Worm (Caenorhabditis elegans) whole organism, young adult: ENCODE results near the gene alfa-1.

Experiments
- B0261.1 ChIP-seq: sonication (generic microtip); optimal IDR thresholded peaks from 2 replicates; lab custom pipeline; 2016; ENCODE audit warnings: mild to moderate bottlenecking, missing genetic modification characterization, moderate library complexity, missing compliant biosample characterization
- B0336.3 ChIP-seq: fragments of 200-800 bp; sonication (Bioruptor generic); IDR thresholded peaks from 2 replicates; pipeline ENCODE4 v1.3.6; 2022; ENCODE audit warnings: missing genetic modification characterization, missing compliant biosample characterization
- F22D6.2 ChIP-seq: sonication (generic microtip); optimal IDR thresholded peaks from 2 replicates; lab custom pipeline; 2016; ENCODE audit warnings: mild to moderate bottlenecking, missing genetic modification characterization, missing compliant biosample characterization
- F23B12.7 ChIP-seq: sonication (generic microtip); optimal IDR thresholded peaks from 2 replicates; lab custom pipeline; 2017; ENCODE audit warnings: missing genetic modification characterization, mild to moderate bottlenecking, missing compliant biosample characterization, antibody characterized with exemption, moderate library complexity; ENCODE audit not compliant: insufficient read depth
- F33H1.4 ChIP-seq: fragments of 200-800 bp; sonication (Bioruptor generic); IDR thresholded peaks from 2 replicates; pipeline ENCODE4 v1.3.6; 2022; ENCODE audit warnings: missing genetic modification reagents, missing genetic modification characterization, missing compliant biosample characterization
- F52B5.7 ChIP-seq: sonication (generic microtip); optimal IDR thresholded peaks from 2 replicates; lab custom pipeline; 2016; ENCODE audit warnings: mild to moderate bottlenecking, missing genetic modification characterization, missing compliant biosample characterization
- T07F8.4 ChIP-seq: sonication (generic microtip); optimal IDR thresholded peaks from 2 replicates; lab custom pipeline; 2016; ENCODE audit warnings: mild to moderate bottlenecking, missing genetic modification characterization, moderate library complexity, missing compliant biosample characterization
- T26A5.8 ChIP-seq: sonication (generic microtip); optimal IDR thresholded peaks from 2 replicates; lab custom pipeline; 2016; ENCODE audit warnings: missing genetic modification characterization, missing compliant biosample characterization
- Y53G8AR.9 ChIP-seq: fragments of 200-800 bp; sonication (Bioruptor generic); conservative IDR thresholded peaks from 2 replicates; pipeline ENCODE4 v1.3.6; 2022; ENCODE audit warnings: missing genetic modification reagents, missing genetic modification characterization, missing compliant biosample characterization
- ZK185.1 ChIP-seq: sonication (generic microtip); optimal IDR thresholded peaks from 2 replicates; lab custom pipeline; 2016; ENCODE audit warnings: mild to moderate bottlenecking, missing genetic modification characterization, missing compliant biosample characterization; ENCODE audit not compliant: poor library complexity, severe bottlenecking
- ama-1 ChIP-seq, 3 experiments: fragments of 150-350 bp in 1 of 3; sonication (generic microtip) in 2 of 3; optimal IDR thresholded peaks; 2 replicates each; lab custom pipeline; 2014 to 2018; ENCODE audit warnings: missing biosample characterization in 2 of 3, missing genetic modification characterization in 2 of 3, missing genetic modification reagents in 2 of 3
- attf-5 ChIP-seq: fragments of 200-800 bp; sonication (Bioruptor generic); optimal IDR thresholded peaks from 2 replicates; lab custom pipeline; 2018; ENCODE audit warnings: mild to moderate bottlenecking, missing genetic modification characterization, missing compliant biosample characterization
- cebp-1 ChIP-seq, 2 experiments: fragments of 200-800 bp in 1 of 2; sonication (Bioruptor generic) in 1 of 2; sonication (generic microtip) in 1 of 2; IDR thresholded peaks in 1 of 2; optimal IDR thresholded peaks in 1 of 2; 2 replicates each; pipeline versions ENCODE4 v1.3.6 to Lab custom; 2017 to 2022; ENCODE audit warnings: missing compliant biosample characterization in 2 of 2, missing genetic modification characterization in 2 of 2, mild to moderate bottlenecking in 1 of 2, missing genetic modification reagents in 1 of 2, moderate library complexity in 1 of 2
- ceh-100 ChIP-seq: fragments of 200-800 bp; sonication (Bioruptor generic); IDR thresholded peaks from 2 replicates; pipeline ENCODE4 v1.3.6; 2022; ENCODE audit warnings: missing genetic modification reagents, missing genetic modification characterization, missing compliant biosample characterization
- ceh-27 ChIP-seq: fragments of 200-800 bp; sonication (Bioruptor generic); optimal IDR thresholded peaks from 2 replicates; lab custom pipeline; 2018; ENCODE audit warnings: mild to moderate bottlenecking, missing genetic modification characterization, moderate library complexity, missing compliant biosample characterization
- chd-7 ChIP-seq: sonication (generic microtip); optimal IDR thresholded peaks from 2 replicates; lab custom pipeline; 2016; ENCODE audit warnings: mild to moderate bottlenecking, missing genetic modification characterization, moderate library complexity, missing compliant biosample characterization
- dox-1 ChIP-seq: fragments of 200-800 bp; sonication (Bioruptor generic); IDR thresholded peaks from 2 replicates; pipeline ENCODE4 v1.3.6; 2022; ENCODE audit warnings: missing genetic modification reagents, missing genetic modification characterization, missing compliant biosample characterization
- ets-4 ChIP-seq: fragments of 200-800 bp; sonication (Bioruptor generic); optimal IDR thresholded peaks from 2 replicates; lab custom pipeline; 2018; ENCODE audit warnings: mild to moderate bottlenecking, missing genetic modification characterization, missing compliant biosample characterization
- hlh-12 ChIP-seq: sonication (generic microtip); optimal IDR thresholded peaks from 2 replicates; lab custom pipeline; 2016; ENCODE audit warnings: missing genetic modification characterization, missing compliant biosample characterization
- hmg-1.2 ChIP-seq: fragments of 200-800 bp; sonication (Bioruptor generic); IDR thresholded peaks from 2 replicates; pipeline ENCODE4 v1.3.6; 2022; ENCODE audit warnings: missing genetic modification reagents, missing genetic modification characterization, missing compliant biosample characterization
- let-607 ChIP-seq, 2 experiments: fragments of 200-800 bp in 1 of 2; sonication (Bioruptor generic) in 1 of 2; sonication (generic microtip) in 1 of 2; optimal IDR thresholded peaks; 2 replicates each; lab custom pipeline; 2016 to 2018; ENCODE audit warnings: mild to moderate bottlenecking in 2 of 2, missing compliant biosample characterization in 2 of 2, missing genetic modification characterization in 2 of 2, moderate library complexity in 2 of 2, missing genotype in 1 of 2
- lin-35 ChIP-seq, 3 experiments: fragments of 150-350 bp in 2 of 3; sonication (generic microtip) in 1 of 3; optimal IDR thresholded peaks; 2 replicates each; lab custom pipeline; 2014 to 2018; ENCODE audit warnings: missing biosample characterization in 3 of 3, missing genetic modification characterization in 3 of 3, missing genetic modification reagents in 3 of 3
- lin-54 ChIP-seq: fragments of 200-800 bp; sonication (Bioruptor generic); optimal IDR thresholded peaks from 2 replicates; lab custom pipeline; 2018; ENCODE audit warnings: mild to moderate bottlenecking, missing genetic modification characterization, missing compliant biosample characterization
- lsl-1 ChIP-seq: fragments of 200-800 bp; sonication (Bioruptor generic); optimal IDR thresholded peaks from 2 replicates; lab custom pipeline; 2018; ENCODE audit warnings: mild to moderate bottlenecking, missing genetic modification characterization, moderate library complexity, missing compliant biosample characterization
- madf-6 ChIP-seq: fragments of 200-800 bp; sonication (Bioruptor generic); IDR thresholded peaks from 2 replicates; pipeline ENCODE4 v1.3.6; 2022; ENCODE audit warnings: missing genetic modification reagents, missing genetic modification characterization, missing compliant biosample characterization
- madf-8 ChIP-seq: fragments of 200-800 bp; sonication (Bioruptor generic); conservative IDR thresholded peaks from 2 replicates; pipeline ENCODE4 v1.3.6; 2022; ENCODE audit warnings: missing genetic modification reagents, missing genetic modification characterization, missing compliant biosample characterization
- mcd-1 ChIP-seq: fragments of 200-800 bp; sonication (Bioruptor generic); IDR thresholded peaks from 2 replicates; pipeline ENCODE4 v1.3.6; 2022; ENCODE audit warnings: missing genetic modification reagents, missing genetic modification characterization, missing compliant biosample characterization
- mes-4 ChIP-seq: sonication (generic microtip); optimal IDR thresholded peaks from 2 replicates; lab custom pipeline; 2016; ENCODE audit warnings: missing genotype, missing genetic modification characterization, missing compliant biosample characterization
- nfyb-1 ChIP-seq: fragments of 200-800 bp; sonication (Bioruptor generic); IDR thresholded peaks from 2 replicates; pipeline ENCODE4 v1.3.6; 2022; ENCODE audit warnings: missing genetic modification reagents, missing genetic modification characterization, missing compliant biosample characterization
- nhr-179 ChIP-seq: sonication (generic microtip); optimal IDR thresholded peaks from 2 replicates; lab custom pipeline; 2016; ENCODE audit warnings: mild to moderate bottlenecking, missing genetic modification characterization, missing compliant biosample characterization
- nhr-80 ChIP-seq: sonication (generic microtip); optimal IDR thresholded peaks from 2 replicates; lab custom pipeline; 2016; ENCODE audit warnings: missing genetic modification characterization, missing compliant biosample characterization
- pbrm-1 ChIP-seq: fragments of 200-800 bp; sonication (Bioruptor generic); IDR thresholded peaks from 2 replicates; pipeline ENCODE4 v1.3.6; 2022; ENCODE audit warnings: missing genetic modification reagents, missing genetic modification characterization, missing compliant biosample characterization
- rcor-1 ChIP-seq: fragments of 200-800 bp; sonication (Bioruptor generic); IDR thresholded peaks from 2 replicates; pipeline ENCODE4 v1.3.6; 2022; ENCODE audit warnings: missing genetic modification reagents, missing genetic modification characterization, missing compliant biosample characterization
- sdz-38 ChIP-seq: sonication (generic microtip); optimal IDR thresholded peaks from 2 replicates; lab custom pipeline; 2016; ENCODE audit warnings: missing genotype, missing genetic modification characterization, missing compliant biosample characterization
- snpc-1.3 ChIP-seq: sonication (generic microtip); optimal IDR thresholded peaks from 2 replicates; lab custom pipeline; 2017; ENCODE audit warnings: missing genetic modification characterization, mild to moderate bottlenecking, missing compliant biosample characterization, antibody characterized with exemption, moderate library complexity, missing genotype, missing genetic modification reagents; ENCODE audit not compliant: insufficient read depth
- snpc-4 ChIP-seq, 5 experiments: fragments of 150-350 bp in 1 of 5; sonication (generic microtip) in 4 of 5; optimal IDR thresholded peaks; 2 replicates each; lab custom pipeline; 2014 to 2018; ENCODE audit warnings: missing genetic modification characterization in 5 of 5, missing biosample characterization in 3 of 5, antibody characterized with exemption in 2 of 5, mild to moderate bottlenecking in 2 of 5, missing compliant biosample characterization in 2 of 5, missing genotype in 2 of 5, moderate library complexity in 2 of 5, missing genetic modification reagents in 1 of 5
- tbp1 ChIP-seq: fragments of 200-800 bp; sonication (Bioruptor generic); optimal IDR thresholded peaks from 2 replicates; lab custom pipeline; 2018; ENCODE audit warnings: mild to moderate bottlenecking, missing genetic modification characterization, missing compliant biosample characterization
- tbx-9 ChIP-seq: sonication (generic microtip); optimal IDR thresholded peaks from 2 replicates; lab custom pipeline; 2016; ENCODE audit warnings: borderline replicate concordance, missing genetic modification characterization, inconsistent platforms, missing compliant biosample characterization
- unc-130 ChIP-seq: sonication (generic microtip); optimal IDR thresholded peaks from 2 replicates; lab custom pipeline; 2016; ENCODE audit warnings: missing genetic modification reagents, missing genetic modification characterization, missing compliant biosample characterization
- zfh-2 ChIP-seq: fragments of 200-800 bp; sonication (Bioruptor generic); conservative IDR thresholded peaks from 2 replicates; pipeline ENCODE4 v1.3.6; 2022; ENCODE audit warnings: missing genetic modification reagents, missing genetic modification characterization, missing compliant biosample characterization
- ztf-28 ChIP-seq: fragments of 200-800 bp; sonication (Bioruptor generic); IDR thresholded peaks from 2 replicates; pipeline ENCODE4 v1.3.6; 2022; ENCODE audit warnings: missing genetic modification reagents, missing genetic modification characterization, missing compliant biosample characterization

alfa-1 gene

ce11 chrII:7662008-7662686, at the start of gene alfa-1:
alfa-1 (minus strand) TSS chrII:7662522.
- TF ChIP-seq T07F8.4 (tag; lab: Kevin White, UChicago) (no peak), madf-6 (0 out of 2 replicates have a peak, but pooled peaks have one; percentile 16), attf-5 (GFP tag; lab: Kevin White, UChicago) (peak; percentile 61), chd-7 (tag; lab: Kevin White, UChicago) (no peak), nhr-80 (tag; lab: Kevin White, UChicago) (peak; percentile 64), lin-54 (GFP tag; lab: Kevin White, UChicago) (peak; percentile 18), hmg-1.2 (GFP tag; lab: Robert Waterston, UW) (peak; percentile 27; the same call in 1 of the 2 replicates)

- TF ChIP-seq unc-130 (GFP tag; lab: Kevin White, UChicago) (no peak), F23B12.7 (tag; lab: Kevin White, UChicago) (no peak), F22D6.2 (tag; lab: Kevin White, UChicago) (no peak), nhr-179 (tag; lab: Kevin White, UChicago) (no peak), B0336.3 (GFP tag; lab: Robert Waterston, UW) (no peak), lin-35 (GFP tag; optimal IDR thresholded peaks at IDR 0.05; lab: Kevin White, UChicago) (no peak), snpc-1.3 (tag; lab: Kevin White, UChicago) (no peak), hlh-12 (tag; lab: Kevin White, UChicago) (no peak), madf-8 (GFP tag; lab: Robert Waterston, UW) (no peak), mes-4 (no peak), F33H1.4 (GFP tag; lab: Robert Waterston, UW) (no peak), chd-7 (tag; lab: Kevin White, UChicago) (no peak), T26A5.8 (tag; lab: Kevin White, UChicago) (no peak), dox-1 (GFP tag; lab: Robert Waterston, UW) (no peak)
These were observed 47.0 kb upstream of the alfa-1 start, which contains the start of gene sre-1 for ce11 chrII:7709301-7709754. sre-1 (plus strand) TSS chrII:7709704.

ce11 chrII:7708540-7708939, 46.2 kb upstream of the alfa-1 start, which contains the start of gene B0495.9:
B0495.9 (minus strand) TSS chrII:7708710.
- TF ChIP-seq ama-1 (optimal IDR thresholded peaks at IDR 0.05; lab: Kevin White, UChicago) (no peak), ama-1 (GFP tag; optimal IDR thresholded peaks at IDR 0.05; lab: Kevin White, UChicago) (peak in 1 of 2 experiments; percentile 45), ZK185.1 (tag; lab: Kevin White, UChicago) (peak; percentile 66), ceh-27 (peak; percentile 57), Y53G8AR.9 (GFP tag; lab: Robert Waterston, UW) (0 out of 2 replicates have a peak, but pooled peaks have one; percentile 55), zfh-2 (GFP tag; lab: Robert Waterston, UW) (no peak), sdz-38 (tag; lab: Kevin White, UChicago) (no peak), F52B5.7 (tag; lab: Kevin White, UChicago) (peak; percentile 19), lsl-1 (GFP tag; lab: Kevin White, UChicago) (peak; percentile 60), tbp1 (GFP tag; lab: Kevin White, UChicago) (peak; percentile 36), ets-4 (no peak), tbx-9 (tag; lab: Kevin White, UChicago) (no peak), pbrm-1 (peak; percentile 51; the same call in 1 of the 2 replicates), ztf-28 (peak; percentile 73; the same call in 1 of the 2 replicates), let-607 (tag; optimal IDR thresholded peaks at IDR 0.05; lab: Kevin White, UChicago) (no peak), ceh-100 (GFP tag; lab: Robert Waterston, UW) (peak; percentile 42), cebp-1 (GFP tag; IDR thresholded peaks at IDR 0.05; lab: Robert Waterston, UW) (no peak), cebp-1 (tag; optimal IDR thresholded peaks at IDR 0.05; lab: Kevin White, UChicago) (peak; percentile 63), B0261.1 (tag; lab: Kevin White, UChicago) (no peak), nfyb-1 (GFP tag; lab: Robert Waterston, UW) (peak; percentile 44; the same call in 1 of the 2 replicates), attf-5 (GFP tag; lab: Kevin White, UChicago) (peak; percentile 60), lin-54 (GFP tag; lab: Kevin White, UChicago) (peak; percentile 43), rcor-1 (GFP tag; lab: Robert Waterston, UW) (peak; percentile 28; the same call in 1 of the 2 replicates), mcd-1 (GFP tag; lab: Robert Waterston, UW) (peak; percentile 63), nhr-179 (tag; lab: Kevin White, UChicago) (no peak), snpc-4 (GFP tag; optimal IDR thresholded peaks at IDR 0.05; lab: Kevin White, UChicago) (peak; percentile 5), snpc-4 (tag; optimal IDR thresholded peaks at IDR 0.05; lab: Kevin White, UChicago) (no peak)
